Fruit fly (Drosophila melanogaster) whole organism, embryonic: Measurements from ENCODE around the gene CG12560.

Experiments used
- Aef1 ChIP-seq: fragments of 200-800 bp; sonication (Bioruptor generic); IDR thresholded peaks from 3 replicates; pipeline ENCODE4 v1.3.6; 2022; ENCODE audit warnings: missing biosample characterization, missing genetic modification characterization
- Atf3 ChIP-seq: fragments of 200-800 bp; sonication (Bioruptor generic); optimal IDR thresholded peaks from 3 replicates; lab custom pipeline; 2016; ENCODE audit warnings: missing biosample characterization, missing genetic modification characterization
- Atf6 ChIP-seq: fragments of 200-800 bp; sonication (Bioruptor generic); IDR thresholded peaks from 2 replicates; pipeline ENCODE4 v1.3.6; 2022; ENCODE audit warnings: missing biosample characterization, missing genetic modification characterization
- CG1024 ChIP-seq: fragments of 200-800 bp; sonication (Bioruptor generic); IDR thresholded peaks from 2 replicates; pipeline ENCODE4 v1.3.6; 2022; ENCODE audit warnings: missing biosample characterization, missing genetic modification characterization
- CG10979 ChIP-seq: fragments of 200-800 bp; sonication (Bioruptor generic); optimal IDR thresholded peaks from 2 replicates; lab custom pipeline; 2018; ENCODE audit warnings: missing biosample characterization, mild to moderate bottlenecking, missing genetic modification characterization, moderate library complexity
- CG11398 ChIP-seq: fragments of 200-800 bp; sonication (Bioruptor generic); optimal IDR thresholded peaks from 2 replicates; lab custom pipeline; 2016; ENCODE audit warnings: missing biosample characterization, missing genetic modification characterization
- CG12744 ChIP-seq: fragments of 200-800 bp; sonication (Bioruptor generic); optimal IDR thresholded peaks from 2 replicates; lab custom pipeline; 2016; ENCODE audit warnings: missing biosample characterization, missing genetic modification characterization
- CG13894 ChIP-seq: fragments of 200-800 bp; sonication (Bioruptor generic); optimal IDR thresholded peaks from 3 replicates; lab custom pipeline; 2018; ENCODE audit warnings: missing biosample characterization, mild to moderate bottlenecking, missing genetic modification characterization, moderate library complexity
- CG1603 ChIP-seq: fragments of 200-800 bp; sonication (Bioruptor generic); optimal IDR thresholded peaks from 2 replicates; lab custom pipeline; 2019; ENCODE audit warnings: missing biosample characterization, mild to moderate bottlenecking, missing genetic modification characterization, moderate library complexity
- CG18619 ChIP-seq: fragments of 200-800 bp; sonication (Bioruptor generic); optimal IDR thresholded peaks from 3 replicates; lab custom pipeline; 2017; ENCODE audit warnings: missing biosample characterization, mild to moderate bottlenecking, missing genetic modification characterization
- CG3065 ChIP-seq: fragments of 200-800 bp; sonication (Bioruptor generic); optimal IDR thresholded peaks from 2 replicates; lab custom pipeline; 2016; ENCODE audit warnings: missing biosample characterization, missing genetic modification characterization
- CG4282 ChIP-seq: fragments of 200-800 bp; sonication (Bioruptor generic); optimal IDR thresholded peaks from 2 replicates; lab custom pipeline; 2016; ENCODE audit warnings: missing biosample characterization, missing genetic modification characterization
- CG5245 ChIP-seq: fragments of 200-800 bp; sonication (Bioruptor generic); optimal IDR thresholded peaks from 3 replicates; lab custom pipeline; 2016; ENCODE audit warnings: missing biosample characterization, missing genetic modification characterization
- CG6813 ChIP-seq: fragments of 200-800 bp; sonication (Bioruptor generic); optimal IDR thresholded peaks from 2 replicates; lab custom pipeline; 2017; ENCODE audit warnings: missing biosample characterization, missing genetic modification characterization, mild to moderate bottlenecking, moderate library complexity, missing genetic modification reagents
- CG9797 ChIP-seq: fragments of 200-800 bp; sonication (Bioruptor generic); optimal IDR thresholded peaks from 3 replicates; lab custom pipeline; 2018; ENCODE audit warnings: missing biosample characterization, mild to moderate bottlenecking, missing genetic modification characterization
- Camta ChIP-seq: fragments of 200-800 bp; sonication (Bioruptor generic); optimal IDR thresholded peaks from 2 replicates; lab custom pipeline; 2016; ENCODE audit warnings: missing biosample characterization, missing genetic modification characterization
- Doc2 ChIP-seq: fragments of 200-800 bp; sonication (Bioruptor generic); IDR thresholded peaks from 2 replicates; pipeline ENCODE4 v1.3.6; 2022; ENCODE audit warnings: missing biosample characterization, missing genetic modification characterization
- Dp ChIP-seq: fragments of 200-800 bp; sonication (Bioruptor generic); optimal IDR thresholded peaks from 2 replicates; lab custom pipeline; 2018; ENCODE audit warnings: missing biosample characterization, mild to moderate bottlenecking, missing genetic modification characterization, moderate library complexity
- Ets65A ChIP-seq: fragments of 200-800 bp; sonication (Bioruptor generic); peaks from one replicate; lab custom pipeline; 2016; ENCODE audit warnings: missing biosample characterization, missing genetic modification characterization
- Gug ChIP-seq: fragments of 200-800 bp; sonication (Bioruptor generic); IDR thresholded peaks from 4 replicates; pipeline ENCODE4 v1.3.6; 2022; ENCODE audit warnings: missing biosample characterization, missing genetic modification characterization
- Hey ChIP-seq: fragments of 200-800 bp; sonication (Bioruptor generic); optimal IDR thresholded peaks from 3 replicates; lab custom pipeline; 2018; ENCODE audit warnings: missing biosample characterization, mild to moderate bottlenecking, missing genetic modification characterization
- Hr78 ChIP-seq, 2 experiments: fragments of 200-800 bp in 1 of 2; fragments of >200 bp in 1 of 2; sonication (Bioruptor generic) in 1 of 2; optimal IDR thresholded peaks; 2 replicates each; lab custom pipeline; 2017 to 2019; ENCODE audit warnings: missing biosample characterization in 2 of 2, missing genetic modification characterization in 2 of 2, mild to moderate bottlenecking in 1 of 2, moderate library complexity in 1 of 2
- Rfx ChIP-seq: fragments of 200-800 bp; sonication (Bioruptor generic); IDR thresholded peaks from 2 replicates; pipeline ENCODE4 v1.3.6; 2022; ENCODE audit warnings: missing biosample characterization, missing genetic modification characterization
- Sry-β ChIP-seq: fragments of 200-800 bp; sonication (Bioruptor generic); optimal IDR thresholded peaks from 2 replicates; lab custom pipeline; 2018; ENCODE audit warnings: missing biosample characterization, mild to moderate bottlenecking, missing genetic modification characterization, moderate library complexity
- Stat92E ChIP-seq, 3 experiments: fragments of >200 bp in 2 of 3; fragments of 200-800 bp in 1 of 3; sonication (Bioruptor generic) in 1 of 3; optimal IDR thresholded peaks; 2 replicates each; lab custom pipeline; 2017 to 2019; ENCODE audit warnings: missing biosample characterization in 3 of 3, missing genetic modification characterization in 3 of 3, mild to moderate bottlenecking in 1 of 3, moderate library complexity in 1 of 3
- Taf1 ChIP-seq: fragments of 200-800 bp; sonication (Bioruptor generic); IDR thresholded peaks from 2 replicates; pipeline ENCODE4 v1.3.6; 2022; ENCODE audit warnings: missing biosample characterization, missing genetic modification characterization
- abd-A ChIP-seq: fragments of 200-800 bp; sonication (Bioruptor generic); optimal IDR thresholded peaks from 3 replicates; lab custom pipeline; 2019; ENCODE audit warnings: missing biosample characterization, mild to moderate bottlenecking, missing genetic modification characterization, moderate library complexity
- ato ChIP-seq: fragments of 200-800 bp; sonication (Bioruptor generic); IDR thresholded peaks from 2 replicates; pipeline ENCODE4 v1.3.6; 2022; ENCODE audit warnings: missing biosample characterization, missing genetic modification characterization; ENCODE audit not compliant: partially characterized antibody
- corto ChIP-seq: fragments of 200-800 bp; sonication (Bioruptor generic); optimal IDR thresholded peaks from 2 replicates; lab custom pipeline; 2016; ENCODE audit warnings: missing biosample characterization, mild to moderate bottlenecking, missing genetic modification characterization, moderate library complexity
- crp ChIP-seq, 2 experiments: fragments of 200-800 bp; sonication (Bioruptor generic); optimal IDR thresholded peaks; 2 replicates in 1 of 2; 3 replicates in 1 of 2; lab custom pipeline; 2017; ENCODE audit warnings: missing biosample characterization in 2 of 2, missing genetic modification characterization in 2 of 2, mild to moderate bottlenecking in 1 of 2, moderate library complexity in 1 of 2
- da ChIP-seq: fragments of 200-800 bp; sonication (Bioruptor generic); optimal IDR thresholded peaks from 2 replicates; lab custom pipeline; 2016; ENCODE audit warnings: missing biosample characterization, missing genetic modification characterization
- dm ChIP-seq: fragments of 200-800 bp; sonication (Bioruptor generic); optimal IDR thresholded peaks from 3 replicates; lab custom pipeline; 2016; ENCODE audit warnings: missing biosample characterization, missing genetic modification characterization
- ewg ChIP-seq: fragments of 200-800 bp; sonication (Bioruptor generic); optimal IDR thresholded peaks from 3 replicates; lab custom pipeline; 2017; ENCODE audit warnings: mild to moderate bottlenecking, missing biosample characterization, missing genetic modification reagents, missing genetic modification characterization
- gcm2 ChIP-seq: fragments of 200-800 bp; sonication (Bioruptor generic); optimal IDR thresholded peaks from 2 replicates; lab custom pipeline; 2016; ENCODE audit warnings: missing biosample characterization, missing genetic modification characterization
- gro ChIP-seq: fragments of 200-800 bp; sonication (Bioruptor generic); optimal IDR thresholded peaks from 2 replicates; lab custom pipeline; 2016; ENCODE audit warnings: missing biosample characterization, missing genetic modification characterization
- jing ChIP-seq: fragments of 200-800 bp; sonication (Bioruptor generic); optimal IDR thresholded peaks from 2 replicates; lab custom pipeline; 2018; ENCODE audit warnings: missing biosample characterization, mild to moderate bottlenecking, missing genetic modification characterization
- klu ChIP-seq: fragments of 200-800 bp; sonication (Bioruptor generic); IDR thresholded peaks from 2 replicates; pipeline ENCODE4 v1.3.6; 2022; ENCODE audit warnings: missing biosample characterization, missing genetic modification characterization
- nau ChIP-seq: fragments of 200-800 bp; sonication (Bioruptor generic); optimal IDR thresholded peaks from 3 replicates; lab custom pipeline; 2017; ENCODE audit warnings: missing biosample characterization, mild to moderate bottlenecking, missing genetic modification characterization, missing genetic modification reagents
- nerfin-1 ChIP-seq: fragments of 200-800 bp; sonication (Bioruptor generic); optimal IDR thresholded peaks from 3 replicates; lab custom pipeline; 2019; ENCODE audit warnings: missing biosample characterization, mild to moderate bottlenecking, missing genetic modification characterization, moderate library complexity
- nerfin-2 ChIP-seq: fragments of 200-800 bp; sonication (Bioruptor generic); IDR thresholded peaks from 2 replicates; pipeline ENCODE4 v1.3.6; 2022; ENCODE audit warnings: missing biosample characterization, missing genetic modification characterization; ENCODE audit not compliant: partially characterized antibody
- nom ChIP-seq: fragments of 200-800 bp; sonication (Bioruptor generic); optimal IDR thresholded peaks from 2 replicates; lab custom pipeline; 2017; ENCODE audit warnings: missing biosample characterization, missing genetic modification characterization, mild to moderate bottlenecking, moderate library complexity, missing genetic modification reagents
- onecut ChIP-seq: fragments of 200-800 bp; sonication (Bioruptor generic); IDR thresholded peaks from 2 replicates; pipeline ENCODE4 v1.3.6; 2022; ENCODE audit warnings: missing biosample characterization, missing genetic modification characterization
- pnt ChIP-seq: fragments of 200-800 bp; sonication (Bioruptor generic); optimal IDR thresholded peaks from 3 replicates; lab custom pipeline; 2016; ENCODE audit warnings: missing biosample characterization, missing genetic modification characterization
- pum ChIP-seq: fragments of 200-800 bp; sonication (Bioruptor generic); optimal IDR thresholded peaks from 2 replicates; lab custom pipeline; 2016; ENCODE audit warnings: missing biosample characterization, missing genetic modification characterization
- sd ChIP-seq: fragments of 200-800 bp; sonication (Bioruptor generic); optimal IDR thresholded peaks from 3 replicates; lab custom pipeline; 2018; ENCODE audit warnings: missing biosample characterization, mild to moderate bottlenecking, missing genetic modification characterization, moderate library complexity
- sna ChIP-seq: fragments of 200-800 bp; sonication (Bioruptor generic); IDR thresholded peaks from 2 replicates; pipeline ENCODE4 v1.3.6; 2022; ENCODE audit warnings: missing biosample characterization, missing genetic modification characterization; ENCODE audit not compliant: partially characterized antibody
- stc ChIP-seq: fragments of 200-800 bp; sonication (Bioruptor generic); IDR thresholded peaks from 2 replicates; pipeline ENCODE4 v1.3.6; 2022; ENCODE audit warnings: missing biosample characterization, missing genetic modification characterization
- tin ChIP-seq: fragments of 200-800 bp; sonication (Bioruptor generic); optimal IDR thresholded peaks from 3 replicates; lab custom pipeline; 2016; ENCODE audit warnings: missing biosample characterization, missing genetic modification characterization
- tx ChIP-seq: fragments of 200-800 bp; sonication (Bioruptor generic); optimal IDR thresholded peaks from 2 replicates; lab custom pipeline; 2016; ENCODE audit warnings: missing biosample characterization, missing genetic modification characterization
- vfl ChIP-seq: fragments of 200-800 bp; sonication (Bioruptor generic); optimal IDR thresholded peaks from 2 replicates; lab custom pipeline; 2016; ENCODE audit warnings: missing biosample characterization, missing genetic modification characterization

The CG12560 gene

dm6 chr2L:7992654-7993053 lies 16.6 kb downstream of the CG12560 start:
- TF ChIP-seq dm (GFP tag; lab: Kevin White, UChicago): no peak
- TF ChIP-seq Camta (GFP tag; lab: Kevin White, UChicago): no peak
- no peak for TF ChIP-seq Ets65A (GFP tag; lab: Kevin White, UChicago)
- no peak for TF ChIP-seq CG12744 (GFP tag; lab: Kevin White, UChicago)
- TF ChIP-seq Stat92E (GFP tag; optimal IDR thresholded peaks at IDR 0.05; lab: Kevin White, UChicago): no peak
- TF ChIP-seq nom (GFP tag; lab: Kevin White, UChicago): no peak
- TF ChIP-seq nerfin-2: no peak
- no peak for TF ChIP-seq pum (GFP tag; lab: Kevin White, UChicago)
- no peak for TF ChIP-seq CG10979 (tag; lab: Kevin White, UChicago)
- TF ChIP-seq nerfin-1 (tag; lab: Kevin White, UChicago): no peak
- TF ChIP-seq sd (tag; lab: Kevin White, UChicago): peak; percentile 82
- TF ChIP-seq crp (GFP tag; optimal IDR thresholded peaks at IDR 0.05; lab: Kevin White, UChicago): no peak
- TF ChIP-seq CG9797 (GFP tag; lab: Kevin White, UChicago): no peak
- TF ChIP-seq corto (GFP tag; lab: Kevin White, UChicago): no peak
- no peak for TF ChIP-seq Sry-β (GFP tag; lab: Kevin White, UChicago)
- no peak for TF ChIP-seq tx (GFP tag; lab: Kevin White, UChicago)
- TF ChIP-seq Taf1 (GFP tag; lab: Robert Waterston, UW): 0 out of 2 replicates have a peak, but pooled peaks have one; percentile 6
- TF ChIP-seq da (GFP tag; lab: Kevin White, UChicago): no peak
- TF ChIP-seq CG13894 (tag; lab: Kevin White, UChicago): peak; percentile 21
- TF ChIP-seq abd-A (tag; lab: Kevin White, UChicago): no peak
- no peak for TF ChIP-seq CG1024 (GFP tag; lab: Robert Waterston, UW)
- TF ChIP-seq ewg (GFP tag; lab: Kevin White, UChicago): peak; percentile 30
- TF ChIP-seq Atf6 (GFP tag; lab: Robert Waterston, UW): no peak
- no peak for TF ChIP-seq Dp
- no peak for TF ChIP-seq nau (GFP tag; lab: Kevin White, UChicago)
- no peak for TF ChIP-seq Atf3 (GFP tag; lab: Kevin White, UChicago)
- TF ChIP-seq CG11398: no peak
- no peak for TF ChIP-seq pnt (GFP tag; lab: Kevin White, UChicago)
- TF ChIP-seq tin: no peak
- TF ChIP-seq Hr78 (GFP tag; optimal IDR thresholded peaks at IDR 0.05; lab: Kevin White, UChicago): no peak
- no peak for TF ChIP-seq CG6813 (GFP tag; lab: Kevin White, UChicago)
- TF ChIP-seq CG18619 (GFP tag; lab: Kevin White, UChicago): no peak
- TF ChIP-seq CG5245 (GFP tag; lab: Kevin White, UChicago): no peak
- no peak for TF ChIP-seq CG4282 (GFP tag; lab: Kevin White, UChicago)
- no peak for TF ChIP-seq klu
- 0 out of 2 replicates have a peak, but pooled peaks have one; percentile 33 for TF ChIP-seq Rfx
- no peak for TF ChIP-seq ato (GFP tag; lab: Robert Waterston, UW)
- TF ChIP-seq onecut (GFP tag; lab: Robert Waterston, UW): peak; percentile 30; the same call in 1 of the 2 replicates
- TF ChIP-seq Aef1 (GFP tag; lab: Robert Waterston, UW): no peak
- TF ChIP-seq gcm2 (GFP tag; lab: Kevin White, UChicago): no peak
- no peak for TF ChIP-seq vfl (GFP tag; lab: Kevin White, UChicago)
- TF ChIP-seq Gug: no peak
- no peak for TF ChIP-seq Hey
- TF ChIP-seq CG3065 (GFP tag; lab: Kevin White, UChicago): no peak
- TF ChIP-seq gro: no peak
- TF ChIP-seq sna (GFP tag; lab: Robert Waterston, UW): no peak
- TF ChIP-seq stc: no peak
- TF ChIP-seq Doc2 (GFP tag; lab: Robert Waterston, UW): no peak
- TF ChIP-seq jing (GFP tag; lab: Kevin White, UChicago): no peak
- TF ChIP-seq CG1603 (tag; lab: Kevin White, UChicago): no peak
